Fruit fly (Drosophila melanogaster) whole organism, prepupa: ENCODE data around the gene h-cup.

ENCODE experiments used
- CG10631 ChIP-seq: fragments of 200-800 bp; sonication (Bioruptor generic); optimal IDR thresholded peaks from 2 replicates; lab custom pipeline; 2016; ENCODE audit warnings: missing biosample characterization, missing genetic modification characterization
- CG10669 ChIP-seq: fragments of 200-800 bp; sonication (Bioruptor generic); optimal IDR thresholded peaks from 3 replicates; lab custom pipeline; 2018; ENCODE audit warnings: missing biosample characterization, mild to moderate bottlenecking, missing genetic modification characterization, moderate library complexity
- CG11762 ChIP-seq: fragments of 200-800 bp; sonication (Bioruptor generic); optimal IDR thresholded peaks from 3 replicates; lab custom pipeline; 2016; ENCODE audit warnings: missing biosample characterization, missing genetic modification characterization; ENCODE audit not compliant: insufficient read depth
- CG11902 ChIP-seq: fragments of 200-800 bp; sonication (Bioruptor generic); optimal IDR thresholded peaks from 3 replicates; lab custom pipeline; 2016; ENCODE audit warnings: missing biosample characterization, missing genetic modification characterization
- CG15336 ChIP-seq: fragments of 200-800 bp; sonication (Bioruptor generic); IDR thresholded peaks from 2 replicates; pipeline ENCODE4 v1.3.6; 2022; ENCODE audit warnings: missing biosample characterization, missing genetic modification characterization
- CG16779 ChIP-seq: fragments of 200-800 bp; sonication (Bioruptor generic); optimal IDR thresholded peaks from 3 replicates; lab custom pipeline; 2017; ENCODE audit warnings: missing biosample characterization, mild to moderate bottlenecking, missing genetic modification characterization
- CG3032 ChIP-seq: fragments of 200-800 bp; optimal IDR thresholded peaks from 2 replicates; lab custom pipeline; 2019; ENCODE audit warnings: missing biosample characterization, mild to moderate bottlenecking, missing genetic modification characterization, moderate library complexity
- CG31627 ChIP-seq: fragments of 200-800 bp; sonication (Bioruptor generic); optimal IDR thresholded peaks from 3 replicates; lab custom pipeline; 2016; ENCODE audit warnings: missing biosample characterization, missing genetic modification characterization
- CG32006 ChIP-seq: fragments of 200-800 bp; sonication (Bioruptor generic); optimal IDR thresholded peaks from 3 replicates; lab custom pipeline; 2017; ENCODE audit warnings: missing biosample characterization, mild to moderate bottlenecking, missing genetic modification characterization
- CG3919 ChIP-seq: fragments of 200-800 bp; sonication (Bioruptor generic); optimal IDR thresholded peaks from 3 replicates; lab custom pipeline; 2016; ENCODE audit warnings: missing biosample characterization, missing genetic modification characterization
- CG6276 ChIP-seq: fragments of 200-800 bp; sonication (Bioruptor generic); optimal IDR thresholded peaks from 2 replicates; lab custom pipeline; 2017; ENCODE audit warnings: missing biosample characterization, mild to moderate bottlenecking, missing genetic modification characterization
- CG6792 ChIP-seq: fragments of 200-800 bp; sonication (Bioruptor generic); optimal IDR thresholded peaks from 3 replicates; lab custom pipeline; 2016; ENCODE audit warnings: missing biosample characterization, missing genetic modification characterization
- CG6808 ChIP-seq: fragments of 200-800 bp; sonication (Bioruptor generic); optimal IDR thresholded peaks from 3 replicates; lab custom pipeline; 2017; ENCODE audit warnings: missing biosample characterization, missing genetic modification characterization, mild to moderate bottlenecking, moderate library complexity, missing genetic modification reagents
- CG6854 ChIP-seq: fragments of 200-800 bp; sonication (Bioruptor generic); optimal IDR thresholded peaks from 2 replicates; lab custom pipeline; 2017; ENCODE audit warnings: missing biosample characterization, mild to moderate bottlenecking, missing genetic modification characterization
- CG7368 ChIP-seq: fragments of 200-800 bp; sonication (Bioruptor generic); optimal IDR thresholded peaks from 3 replicates; lab custom pipeline; 2016; ENCODE audit warnings: missing biosample characterization, missing genetic modification characterization
- CG8119 ChIP-seq: fragments of 200-800 bp; sonication (Bioruptor generic); IDR thresholded peaks from 3 replicates; pipeline ENCODE4 v1.3.6; 2022; ENCODE audit warnings: missing biosample characterization, missing genetic modification characterization
- Eip75B ChIP-seq: fragments of 200-800 bp; sonication (Bioruptor generic); optimal IDR thresholded peaks from 3 replicates; lab custom pipeline; 2016; ENCODE audit warnings: missing biosample characterization, missing genetic modification characterization
- Eip78C ChIP-seq: fragments of 200-800 bp; sonication (Bioruptor generic); peaks from one replicate; lab custom pipeline; 2016; ENCODE audit warnings: missing biosample characterization, missing genetic modification characterization
- Ets21C ChIP-seq: fragments of 200-800 bp; sonication (Bioruptor generic); optimal IDR thresholded peaks from 3 replicates; lab custom pipeline; 2016; ENCODE audit warnings: missing biosample characterization, missing genetic modification characterization
- Gug ChIP-seq: fragments of 200-800 bp; sonication (Bioruptor generic); IDR thresholded peaks from 2 replicates; pipeline ENCODE4 v1.3.6; 2022; ENCODE audit warnings: missing biosample characterization, missing genetic modification characterization
- Hr38 ChIP-seq: sonication (Bioruptor generic); optimal IDR thresholded peaks from 2 replicates; lab custom pipeline; 2016; ENCODE audit warnings: missing biosample characterization, missing genetic modification characterization
- Hr39 ChIP-seq: fragments of 200-800 bp; sonication (Bioruptor generic); optimal IDR thresholded peaks from 2 replicates; lab custom pipeline; 2016; ENCODE audit warnings: missing biosample characterization, missing genetic modification characterization
- Hr4 ChIP-seq: fragments of 200-800 bp; sonication (Bioruptor generic); optimal IDR thresholded peaks from 3 replicates; lab custom pipeline; 2016; ENCODE audit warnings: missing biosample characterization, missing genetic modification characterization
- Lpt ChIP-seq: fragments of 200-800 bp; sonication (Bioruptor generic); optimal IDR thresholded peaks from 3 replicates; lab custom pipeline; 2016; ENCODE audit warnings: missing biosample characterization, missing genetic modification characterization
- Met ChIP-seq: fragments of 200-800 bp; sonication (Bioruptor generic); optimal IDR thresholded peaks from 3 replicates; lab custom pipeline; 2016; ENCODE audit warnings: missing biosample characterization, missing genetic modification characterization
- OdsH ChIP-seq: fragments of 200-800 bp; sonication (Bioruptor generic); optimal IDR thresholded peaks from 3 replicates; lab custom pipeline; 2016; ENCODE audit warnings: missing biosample characterization, missing genetic modification characterization
- Smox ChIP-seq: fragments of 200-800 bp; sonication (Bioruptor generic); optimal IDR thresholded peaks from 3 replicates; lab custom pipeline; 2016; ENCODE audit warnings: missing biosample characterization, missing genetic modification characterization
- Sox102F ChIP-seq: fragments of 200-800 bp; sonication (Bioruptor generic); optimal IDR thresholded peaks from 2 replicates; lab custom pipeline; 2016; ENCODE audit warnings: missing biosample characterization, mild to moderate bottlenecking, missing genetic modification characterization
- Sox14 ChIP-seq: fragments of 200-800 bp; sonication (Bioruptor generic); optimal IDR thresholded peaks from 3 replicates; lab custom pipeline; 2016; ENCODE audit warnings: missing biosample characterization, missing genetic modification characterization
- achi ChIP-seq: fragments of 200-800 bp; sonication (Bioruptor generic); optimal IDR thresholded peaks from 3 replicates; lab custom pipeline; 2016; ENCODE audit warnings: missing biosample characterization, missing genetic modification characterization
- acj6 ChIP-seq: fragments of 200-800 bp; sonication (Bioruptor generic); optimal IDR thresholded peaks from 3 replicates; lab custom pipeline; 2016; ENCODE audit warnings: missing biosample characterization, missing genetic modification characterization
- cyc ChIP-seq: fragments of 200-800 bp; sonication (Bioruptor generic); optimal IDR thresholded peaks from 3 replicates; lab custom pipeline; 2016; ENCODE audit warnings: missing biosample characterization, missing genetic modification characterization
- dsx ChIP-seq: fragments of 200-800 bp; optimal IDR thresholded peaks from 3 replicates; lab custom pipeline; 2019; ENCODE audit warnings: missing biosample characterization, mild to moderate bottlenecking, missing genetic modification characterization, moderate library complexity; ENCODE audit not compliant: poor library complexity, severe bottlenecking
- eg ChIP-seq: fragments of 200-800 bp; sonication (Bioruptor generic); IDR thresholded peaks from 3 replicates; pipeline ENCODE4 v1.3.6; 2022; ENCODE audit warnings: missing biosample characterization, missing genetic modification characterization
- esn ChIP-seq: fragments of 200-800 bp; sonication (Bioruptor generic); optimal IDR thresholded peaks from 2 replicates; lab custom pipeline; 2016; ENCODE audit warnings: missing biosample characterization, mild to moderate bottlenecking, missing genetic modification characterization, moderate library complexity
- fd59A ChIP-seq: fragments of 200-800 bp; sonication (Bioruptor generic); optimal IDR thresholded peaks from 2 replicates; lab custom pipeline; 2017; ENCODE audit warnings: missing biosample characterization, mild to moderate bottlenecking, missing genetic modification characterization, missing genetic modification reagents
- fkh ChIP-seq: fragments of 200-800 bp; sonication (Bioruptor generic); optimal IDR thresholded peaks from 3 replicates; lab custom pipeline; 2017; ENCODE audit warnings: missing biosample characterization, mild to moderate bottlenecking, missing genetic modification characterization, moderate library complexity
- lz ChIP-seq: fragments of 200-800 bp; sonication (Bioruptor generic); optimal IDR thresholded peaks from 3 replicates; lab custom pipeline; 2016; ENCODE audit warnings: missing biosample characterization, missing genetic modification characterization
- pdm3 ChIP-seq: fragments of 200-800 bp; sonication (Bioruptor generic); optimal IDR thresholded peaks from 3 replicates; lab custom pipeline; 2016; ENCODE audit warnings: missing biosample characterization, missing genetic modification characterization
- salr ChIP-seq, 2 experiments: fragments of 200-800 bp; sonication (Bioruptor generic); optimal IDR thresholded peaks; 3 replicates each; lab custom pipeline; 2016 to 2018; ENCODE audit warnings: missing biosample characterization in 2 of 2, missing genetic modification characterization in 2 of 2, mild to moderate bottlenecking in 1 of 2
- ss ChIP-seq, 2 experiments: fragments of 200-800 bp; sonication (Bioruptor generic); optimal IDR thresholded peaks; 2 replicates in 1 of 2; 3 replicates in 1 of 2; lab custom pipeline; 2017 to 2018; ENCODE audit warnings: mild to moderate bottlenecking in 2 of 2, missing biosample characterization in 2 of 2, missing genetic modification characterization in 2 of 2, moderate library complexity in 1 of 2
- svp ChIP-seq: fragments of 200-800 bp; sonication (Bioruptor generic); peaks from one replicate; lab custom pipeline; 2016; ENCODE audit warnings: missing biosample characterization, missing genetic modification characterization
- topi ChIP-seq: fragments of 200-800 bp; sonication (Bioruptor generic); optimal IDR thresholded peaks from 3 replicates; lab custom pipeline; 2016; ENCODE audit warnings: missing biosample characterization, missing genetic modification characterization
- vri ChIP-seq: fragments of 200-800 bp; sonication (Bioruptor generic); optimal IDR thresholded peaks from 3 replicates; lab custom pipeline; 2016; ENCODE audit warnings: missing biosample characterization, mild to moderate bottlenecking, missing genetic modification characterization

The h-cup gene

dm6 chr3R:15409110-15409771 is 26.5 kb upstream of the h-cup start (continued):
- TF ChIP-seq vri (GFP tag; lab: Kevin White, UChicago) (peak; percentile 62), esn (GFP tag; lab: Kevin White, UChicago) (peak; percentile 14), Met (GFP tag; lab: Kevin White, UChicago) (peak; percentile 15), salr (GFP tag; optimal IDR thresholded peaks at IDR 0.05; lab: Kevin White, UChicago) (no peak), Hr38 (GFP tag; lab: Kevin White, UChicago) (no peak), Gug (GFP tag; lab: Robert Waterston, UW) (0 out of 2 replicates have a peak, but pooled peaks have one; percentile 42), CG6792 (GFP tag; lab: Kevin White, UChicago) (no peak)
- TF ChIP-seq, all 60 proteins: peak for 28

dm6 chr3R:15408131-15408731 is 25.5 kb upstream of the h-cup start, which contains the start of gene Atx2:
Atx2 (plus strand) TSS chr3R:15408423.
- no peak for TF ChIP-seq Gug (GFP tag; lab: Robert Waterston, UW)
- no peak for TF ChIP-seq CG6808 (GFP tag; lab: Kevin White, UChicago)
- TF ChIP-seq Smox (GFP tag; lab: Kevin White, UChicago), result peak; percentile 32
- TF ChIP-seq ss (GFP tag; optimal IDR thresholded peaks at IDR 0.05; lab: Kevin White, UChicago), result no peak
- TF ChIP-seq CG32006 (GFP tag; lab: Kevin White, UChicago), result no peak
- peak; percentile 15 for TF ChIP-seq pdm3 (GFP tag; lab: Kevin White, UChicago)
- no peak for TF ChIP-seq vri (GFP tag; lab: Kevin White, UChicago)
- TF ChIP-seq dsx, result no peak
- TF ChIP-seq fkh (GFP tag; lab: Kevin White, UChicago), result peak; percentile 59
- peak; percentile 63 for TF ChIP-seq svp (GFP tag; lab: Kevin White, UChicago)
- peak; percentile 40 for TF ChIP-seq Hr39 (GFP tag; lab: Kevin White, UChicago)
- peak; percentile 5 for TF ChIP-seq CG6792 (GFP tag; lab: Kevin White, UChicago)
- peak; percentile 1 for TF ChIP-seq CG3919 (GFP tag; lab: Kevin White, UChicago)
- no peak for TF ChIP-seq CG15336 (GFP tag; lab: Robert Waterston, UW)
- TF ChIP-seq Sox14 (GFP tag; lab: Kevin White, UChicago), result peak; percentile 33
- peak; percentile 2 for TF ChIP-seq Met (GFP tag; lab: Kevin White, UChicago)
- TF ChIP-seq cyc, result peak; percentile 18
- TF ChIP-seq salr (GFP tag; optimal IDR thresholded peaks at IDR 0.05; lab: Kevin White, UChicago), result no peak
- TF ChIP-seq CG31627 (GFP tag; lab: Kevin White, UChicago), result peak; percentile 27
- no peak for TF ChIP-seq CG6854 (GFP tag; lab: Kevin White, UChicago)
- peak; percentile 32 for TF ChIP-seq OdsH (GFP tag; lab: Kevin White, UChicago)
- peak; percentile 79 for TF ChIP-seq Eip78C (GFP tag; lab: Kevin White, UChicago)
- no peak for TF ChIP-seq Lpt (GFP tag; lab: Kevin White, UChicago)
- TF ChIP-seq Ets21C (GFP tag; lab: Kevin White, UChicago), result peak; percentile 3
- no peak for TF ChIP-seq CG8119
- no peak for TF ChIP-seq Sox102F (GFP tag; lab: Kevin White, UChicago)
- TF ChIP-seq esn (GFP tag; lab: Kevin White, UChicago), result peak; percentile 36
- peak; percentile 18 for TF ChIP-seq topi (GFP tag; lab: Kevin White, UChicago)
- peak; percentile 38 for TF ChIP-seq lz (GFP tag; lab: Kevin White, UChicago)
- TF ChIP-seq CG10669 (GFP tag; lab: Kevin White, UChicago), result no peak
- TF ChIP-seq CG6276 (GFP tag; lab: Kevin White, UChicago), result no peak
- no peak for TF ChIP-seq CG16779 (tag; lab: Kevin White, UChicago)
- no peak for TF ChIP-seq CG11902
- TF ChIP-seq achi (GFP tag; lab: Kevin White, UChicago), result peak; percentile 22
- no peak for TF ChIP-seq fd59A (GFP tag; lab: Kevin White, UChicago)
- no peak for TF ChIP-seq Hr4 (GFP tag; lab: Kevin White, UChicago)
- TF ChIP-seq Eip75B (GFP tag; lab: Kevin White, UChicago), result peak; percentile 15
- TF ChIP-seq eg (GFP tag; lab: Robert Waterston, UW), result no peak
- peak; percentile 13 for TF ChIP-seq CG7368
- TF ChIP-seq CG11762 (GFP tag; lab: Kevin White, UChicago), result no peak
- no peak for TF ChIP-seq CG10631 (GFP tag; lab: Kevin White, UChicago)
- TF ChIP-seq CG3032 (tag; lab: Kevin White, UChicago), result no peak
- TF ChIP-seq acj6, result no peak
